Worm (Caenorhabditis elegans): Measurements from ENCODE around the gene T16A9.3.

The T16A9.3 gene

ce11 chrV:14185438-14185837, 19.9 kb upstream of the T16A9.3 start, which contains the start of the genes trm-1 and ints-2:
Gene trm-1, minus strand, starts transcription at chrV:14185612.
Gene ints-2, plus strand, starts transcription at chrV:14185686.
- peak; percentile 89 for TF ChIP-seq rnt-1 (tag; optimal IDR thresholded peaks at IDR 0.05)
- TF ChIP-seq nhr-28 (tag; optimal IDR thresholded peaks at IDR 0.05) = no peak
- TF ChIP-seq sox-4 (tag; optimal IDR thresholded peaks at IDR 0.05) = no peak
- TF ChIP-seq sup-37 (GFP tag; optimal IDR thresholded peaks at IDR 0.05) = no peak
- peak in 1 of 2 experiments; percentile 55 for TF ChIP-seq ztf-11 (tag; optimal IDR thresholded peaks at IDR 0.05)
- TF ChIP-seq dpl-1 (GFP tag; optimal IDR thresholded peaks at IDR 0.05) = peak; percentile 37 to 76 (median 74)
- no peak for TF ChIP-seq sptf-1 (tag; optimal IDR thresholded peaks at IDR 0.05)
- TF ChIP-seq fkh-4 (tag; optimal IDR thresholded peaks at IDR 0.05; ENCODE audit: borderline replicate concordance) = no peak
- TF ChIP-seq ama-1 (optimal IDR thresholded peaks at IDR 0.05) = no peak
- TF ChIP-seq alr-1 (tag; optimal IDR thresholded peaks at IDR 0.05; ENCODE audit: borderline replicate concordance) = no peak
- peak; percentile 71 for TF ChIP-seq dsc-1 (tag; optimal IDR thresholded peaks at IDR 0.05)
- TF ChIP-seq unc-98 (GFP tag; IDR thresholded peaks at IDR 0.05) = no peak
- TF ChIP-seq nhr-90 (tag; optimal IDR thresholded peaks at IDR 0.05; ENCODE audit: poor library complexity) = peak; percentile 57
- no peak for TF ChIP-seq nhr-11 (tag; optimal IDR thresholded peaks at IDR 0.05)
- peak; percentile 40 for TF ChIP-seq lir-3 (tag; optimal IDR thresholded peaks at IDR 0.05; ENCODE audit: poor library complexity)
- no peak for TF ChIP-seq pag-3 (tag; optimal IDR thresholded peaks at IDR 0.05; ENCODE audit: borderline replicate concordance, insufficient read depth)
- TF ChIP-seq mef-2 (tag; optimal IDR thresholded peaks at IDR 0.05) = no peak
- TF ChIP-seq isw-1 (GFP tag; IDR thresholded peaks at IDR 0.05) = peak; percentile 30
- TF ChIP-seq lin-13 (GFP tag; optimal IDR thresholded peaks at IDR 0.05) = peak; percentile 41
- peak; percentile 10 for TF ChIP-seq F16B12.6 (tag; optimal IDR thresholded peaks at IDR 0.05)
- peak; percentile 52 for TF ChIP-seq nhr-19 (GFP tag; conservative IDR thresholded peaks at IDR 0.05)
- TF ChIP-seq ceh-90 (tag; optimal IDR thresholded peaks at IDR 0.05) = peak; percentile 39
- TF ChIP-seq pqm-1 (tag; optimal IDR thresholded peaks at IDR 0.05) = no peak
- TF ChIP-seq tlp-1 (tag; optimal IDR thresholded peaks at IDR 0.05) = no peak
- TF ChIP-seq elt-2 (tag; optimal IDR thresholded peaks at IDR 0.05) = no peak
- peak; percentile 86 for TF ChIP-seq nhr-85 (tag)
- peak in 1 of 6 experiments; percentile 5 for TF ChIP-seq elt-3 (tag; optimal IDR thresholded peaks at IDR 0.05)
- TF ChIP-seq hlh-17 (GFP tag; optimal IDR thresholded peaks at IDR 0.05; ENCODE audit: borderline replicate concordance) = no peak
- peak; percentile 70 to 82 for TF ChIP-seq lin-35 (GFP tag; optimal IDR thresholded peaks at IDR 0.05)
- peak; percentile 61 for TF ChIP-seq blmp-1 (tag; optimal IDR thresholded peaks at IDR 0.05)
- peak; percentile 67 for TF ChIP-seq tbx-2 (tag; optimal IDR thresholded peaks at IDR 0.05)
- no peak for TF ChIP-seq ceh-63 (GFP tag; optimal IDR thresholded peaks at IDR 0.05)
- TF ChIP-seq nhr-12 (tag; optimal IDR thresholded peaks at IDR 0.05) = no peak
- peak; percentile 67 to 84 for TF ChIP-seq lsy-2 (tag; optimal IDR thresholded peaks at IDR 0.05)
- TF ChIP-seq unc-86 (tag; optimal IDR thresholded peaks at IDR 0.05) = peak; percentile 41
- peak in 1 of 2 experiments; percentile 28 for TF ChIP-seq mdl-1 (tag; optimal IDR thresholded peaks at IDR 0.05)
- peak; percentile 71 for TF ChIP-seq swsn-7 (tag; optimal IDR thresholded peaks at IDR 0.05)
- peak; percentile 64 for TF ChIP-seq xbp-1 (tag; optimal IDR thresholded peaks at IDR 0.05)
- TF ChIP-seq snu-23 (GFP tag; optimal IDR thresholded peaks at IDR 0.05) = peak; percentile 73
- no peak for TF ChIP-seq pax-3 (tag; optimal IDR thresholded peaks at IDR 0.05)
- no peak for TF ChIP-seq skn-1 (tag; optimal IDR thresholded peaks at IDR 0.05)
- TF ChIP-seq ets-5 (GFP tag; IDR thresholded peaks at IDR 0.05) = no peak
- TF ChIP-seq nhr-20 (tag; optimal IDR thresholded peaks at IDR 0.05) = peak; percentile 68
- TF ChIP-seq zag-1 (tag; optimal IDR thresholded peaks at IDR 0.05) = no peak
- peak; percentile 45 for TF ChIP-seq grh-1 (GFP tag; IDR thresholded peaks at IDR 0.05)
- TF ChIP-seq hpl-2 (GFP tag; optimal IDR thresholded peaks at IDR 0.05) = no peak
- TF ChIP-seq unc-130 (tag; optimal IDR thresholded peaks at IDR 0.05) = peak; percentile 9
- peak; percentile 33 for TF ChIP-seq nhr-77 (tag; optimal IDR thresholded peaks at IDR 0.05)
- no peak for TF ChIP-seq egl-27 (tag; optimal IDR thresholded peaks at IDR 0.05)
- no peak for TF ChIP-seq efl-3 (GFP tag; optimal IDR thresholded peaks at IDR 0.05)
- TF ChIP-seq nhr-71 (tag; optimal IDR thresholded peaks at IDR 0.05) = peak; percentile 84
- TF ChIP-seq fkh-8 (tag; optimal IDR thresholded peaks at IDR 0.05) = peak; percentile 48
- no peak for TF ChIP-seq Y116A8C.19 (tag; optimal IDR thresholded peaks at IDR 0.05; ENCODE audit: borderline replicate concordance)

Measured in whole organism, L1 larva.